Worm (Caenorhabditis elegans) whole organism, L3 larva: ENCODE results near the gene K10H10.6.
A peak's percentile ranks its signal among the peaks of the same experiment; 100 is the strongest.

Experiments
- aly-2 ChIP-seq: fragments of 150-350 bp; optimal IDR thresholded peaks from 2 replicates; lab custom pipeline; 2014; ENCODE audit warnings: missing biosample characterization, missing genetic modification characterization
- ama-1 ChIP-seq: fragments of 150-350 bp; optimal IDR thresholded peaks from 2 replicates; lab custom pipeline; 2018
- ceh-16 ChIP-seq: sonication (generic microtip); optimal IDR thresholded peaks from 2 replicates; lab custom pipeline; 2017; ENCODE audit warnings: missing biosample characterization, missing genetic modification characterization
- ceh-28 ChIP-seq: fragments of 150-350 bp; optimal IDR thresholded peaks from 2 replicates; lab custom pipeline; 2014; ENCODE audit warnings: missing biosample characterization, missing genetic modification reagents, missing genetic modification characterization
- ceh-82 ChIP-seq: fragments of 150-350 bp; optimal IDR thresholded peaks from 2 replicates; lab custom pipeline; 2014; ENCODE audit warnings: missing biosample characterization, missing genetic modification characterization
- ceh-9 ChIP-seq: sonication (generic microtip); optimal IDR thresholded peaks from 2 replicates; lab custom pipeline; 2018; ENCODE audit warnings: missing biosample characterization, missing genetic modification characterization
- daf-12 ChIP-seq: fragments of 150-350 bp; optimal IDR thresholded peaks from 2 replicates; lab custom pipeline; 2014; ENCODE audit warnings: missing biosample characterization, missing genetic modification reagents, missing genetic modification characterization
- egl-27 ChIP-seq: sonication (generic microtip); optimal IDR thresholded peaks from 4 replicates; lab custom pipeline; 2017; ENCODE audit warnings: missing biosample characterization, missing genetic modification reagents, missing genetic modification characterization
- egl-5 ChIP-seq: fragments of 150-350 bp; optimal IDR thresholded peaks from 2 replicates; lab custom pipeline; 2017; ENCODE audit warnings: missing biosample characterization, missing genetic modification reagents, missing genetic modification characterization, inconsistent platforms
- elt-2 ChIP-seq: sonication (generic microtip); optimal IDR thresholded peaks from 2 replicates; lab custom pipeline; 2016; ENCODE audit warnings: missing genetic modification reagents, mild to moderate bottlenecking, missing genetic modification characterization, missing compliant biosample characterization
- fkh-10 ChIP-seq: sonication (generic microtip); optimal IDR thresholded peaks from 2 replicates; lab custom pipeline; 2017; ENCODE audit warnings: missing biosample characterization, missing genetic modification reagents, missing genetic modification characterization
- fkh-2 ChIP-seq: fragments of 150-350 bp; optimal IDR thresholded peaks from 2 replicates; lab custom pipeline; 2014; ENCODE audit warnings: missing biosample characterization, missing genetic modification reagents, missing genetic modification characterization
- fos-1 ChIP-seq: fragments of 150-350 bp; optimal IDR thresholded peaks from 2 replicates; lab custom pipeline; 2014; ENCODE audit warnings: missing biosample characterization, missing genetic modification characterization
- hmg-11 ChIP-seq: sonication (generic microtip); optimal IDR thresholded peaks from 2 replicates; lab custom pipeline; 2016; ENCODE audit warnings: missing genetic modification characterization, missing compliant biosample characterization
- lin-15B ChIP-seq: fragments of 150-350 bp; optimal IDR thresholded peaks from 2 replicates; lab custom pipeline; 2014; ENCODE audit warnings: missing biosample characterization, missing genetic modification characterization
- lin-39 ChIP-seq: fragments of 150-350 bp; optimal IDR thresholded peaks from 2 replicates; lab custom pipeline; 2018; ENCODE audit warnings: missing biosample characterization, missing genetic modification reagents, missing genetic modification characterization
- mml-1 ChIP-seq: fragments of 150-350 bp; sonication (generic microtip); optimal IDR thresholded peaks from 3 replicates; lab custom pipeline; 2014; ENCODE audit warnings: missing biosample characterization, missing genetic modification characterization
- nhr-11 ChIP-seq: fragments of 150-350 bp; optimal IDR thresholded peaks from 2 replicates; lab custom pipeline; 2014; ENCODE audit warnings: missing biosample characterization, missing genetic modification characterization
- nhr-23 ChIP-seq: fragments of 150-350 bp; optimal IDR thresholded peaks from 2 replicates; lab custom pipeline; 2014; ENCODE audit warnings: missing biosample characterization, missing genetic modification reagents, missing genetic modification characterization
- nhr-237 ChIP-seq: fragments of 150-350 bp; optimal IDR thresholded peaks from 2 replicates; lab custom pipeline; 2014; ENCODE audit warnings: missing biosample characterization, missing genetic modification characterization
- nhr-28 ChIP-seq: fragments of 150-350 bp; optimal IDR thresholded peaks from 2 replicates; lab custom pipeline; 2014; ENCODE audit warnings: missing biosample characterization, missing genetic modification characterization
- nhr-43 ChIP-seq: sonication (generic microtip); optimal IDR thresholded peaks from 2 replicates; lab custom pipeline; 2016; ENCODE audit warnings: mild to moderate bottlenecking, missing genetic modification characterization, missing compliant biosample characterization; ENCODE audit not compliant: poor library complexity, severe bottlenecking
- nhr-67 ChIP-seq: fragments of 150-350 bp; optimal IDR thresholded peaks from 2 replicates; lab custom pipeline; 2014; ENCODE audit warnings: missing biosample characterization, missing genetic modification characterization
- nhr-76 ChIP-seq: fragments of 150-350 bp; sonication (generic microtip); optimal IDR thresholded peaks from 5 replicates; lab custom pipeline; 2014; ENCODE audit warnings: missing biosample characterization, missing genetic modification characterization
- nhr-77 ChIP-seq: fragments of 150-350 bp; optimal IDR thresholded peaks from 2 replicates; lab custom pipeline; 2014; ENCODE audit warnings: missing biosample characterization, missing genetic modification characterization
- pha-4 ChIP-seq: fragments of 150-350 bp; optimal IDR thresholded peaks from 2 replicates; lab custom pipeline; 2014; ENCODE audit warnings: missing biosample characterization, missing genetic modification reagents, missing genetic modification characterization
- sea-2 ChIP-seq: fragments of 150-350 bp; sonication (generic microtip); optimal IDR thresholded peaks from 4 replicates; lab custom pipeline; 2014; ENCODE audit warnings: missing biosample characterization, missing genetic modification reagents, missing genetic modification characterization
- skn-1 ChIP-seq: fragments of 150-350 bp; optimal IDR thresholded peaks from 2 replicates; lab custom pipeline; 2014; ENCODE audit warnings: missing biosample characterization, missing genetic modification characterization
- snpc-4 ChIP-seq: fragments of 150-350 bp; optimal IDR thresholded peaks from 2 replicates; lab custom pipeline; 2014; ENCODE audit warnings: missing biosample characterization, missing genetic modification characterization
- tbx-2 ChIP-seq: sonication (generic microtip); optimal IDR thresholded peaks from 2 replicates; lab custom pipeline; 2016; ENCODE audit warnings: mild to moderate bottlenecking, missing genetic modification characterization, missing compliant biosample characterization
- unc-39 ChIP-seq: sonication (generic microtip); optimal IDR thresholded peaks from 4 replicates; lab custom pipeline; 2017; ENCODE audit warnings: missing biosample characterization, missing genetic modification characterization
- unc-62 ChIP-seq: fragments of 150-350 bp; sonication (generic microtip); optimal IDR thresholded peaks from 4 replicates; lab custom pipeline; 2014; ENCODE audit warnings: missing biosample characterization, missing genetic modification reagents, missing genetic modification characterization
- zag-1 ChIP-seq: fragments of 150-350 bp; optimal IDR thresholded peaks from 2 replicates; lab custom pipeline; 2014; ENCODE audit warnings: missing biosample characterization, missing genetic modification characterization
- ztf-11 ChIP-seq: fragments of 150-350 bp; optimal IDR thresholded peaks from 2 replicates; lab custom pipeline; 2014; ENCODE audit warnings: missing biosample characterization, missing genetic modification characterization

Gene K10H10.6

ce11 chrII:14502997-14503396 is at the start of gene K10H10.6:
K10H10.6 (plus strand) TSS chrII:14503297.
- no peak for TF ChIP-seq mml-1 (tag; lab: Kevin White, UChicago)
- TF ChIP-seq aly-2 = no peak
- no peak for TF ChIP-seq nhr-237 (tag; lab: Kevin White, UChicago)
- TF ChIP-seq unc-62 (GFP tag; lab: Kevin White, UChicago) = no peak
- TF ChIP-seq nhr-67 = no peak

- TF ChIP-seq ama-1 (lab: Kevin White, UChicago) (no peak), sea-2 (GFP tag; lab: Kevin White, UChicago) (no peak), nhr-28 (tag; lab: Kevin White, UChicago) (no peak), fkh-10 (GFP tag; lab: Kevin White, UChicago) (no peak), ceh-16 (tag; lab: Kevin White, UChicago) (no peak), fkh-2 (tag; lab: Kevin White, UChicago) (no peak), ceh-28 (tag; lab: Kevin White, UChicago) (no peak), daf-12 (tag; lab: Kevin White, UChicago) (no peak), ceh-9 (tag; lab: Kevin White, UChicago) (no peak), nhr-23 (no peak), aly-2 (no peak), lin-39 (tag; lab: Kevin White, UChicago) (no peak)
Measured at ce11 chrII:14455332-14455731, 47.8 kb upstream of the K10H10.6 start, which contains the start of gene dmsr-6. dmsr-6 (plus strand) TSS chrII:14455632.

ce11 chrII:14470020-14470419 is 33.1 kb upstream of the K10H10.6 start:
- TF ChIP-seq fos-1 (tag; lab: Kevin White, UChicago) (no peak), nhr-237 (tag; lab: Kevin White, UChicago) (no peak), ceh-82 (tag; lab: Kevin White, UChicago) (no peak), lin-15B (tag; lab: Kevin White, UChicago) (no peak), tbx-2 (tag; lab: Kevin White, UChicago) (no peak), pha-4 (no peak), nhr-67 (no peak), zag-1 (no peak), snpc-4 (tag; lab: Kevin White, UChicago) (no peak), mml-1 (tag; lab: Kevin White, UChicago) (no peak)
- TF ChIP-seq, all 47 proteins: peak for 0

- TF ChIP-seq egl-27 (tag; lab: Kevin White, UChicago) = no peak
- no peak for TF ChIP-seq nhr-237 (tag; lab: Kevin White, UChicago)
- peak; percentile 21 for TF ChIP-seq nhr-43
- TF ChIP-seq nhr-76 (tag; lab: Kevin White, UChicago) = no peak
- peak; percentile 17 for TF ChIP-seq hmg-11 (tag; lab: Kevin White, UChicago)
- TF ChIP-seq ceh-16 (tag; lab: Kevin White, UChicago) = no peak
- no peak for TF ChIP-seq nhr-11 (tag; lab: Kevin White, UChicago)
- peak; percentile 1 for TF ChIP-seq elt-2
- no peak for TF ChIP-seq nhr-77 (tag; lab: Kevin White, UChicago)
- peak; percentile 50 for TF ChIP-seq pha-4
Measured at ce11 chrII:14474700-14475099, 28.4 kb upstream of the K10H10.6 start.

ce11 chrII:14479583-14480245 is 23.4 kb upstream of the K10H10.6 start, which contains the start of gene C13B4.1:
C13B4.1 (minus strand) TSS chrII:14479633.
- TF ChIP-seq unc-62 (GFP tag; lab: Kevin White, UChicago) = no peak
- no peak for TF ChIP-seq egl-5 (tag; lab: Kevin White, UChicago)
- no peak for TF ChIP-seq daf-12 (tag; lab: Kevin White, UChicago)
- TF ChIP-seq egl-27 (tag; lab: Kevin White, UChicago) = no peak
- TF ChIP-seq ceh-82 (tag; lab: Kevin White, UChicago) = no peak
- TF ChIP-seq skn-1 (tag; lab: Kevin White, UChicago) = no peak
- no peak for TF ChIP-seq fkh-10 (GFP tag; lab: Kevin White, UChicago)
- TF ChIP-seq ztf-11 (tag; lab: Kevin White, UChicago) = no peak
- TF ChIP-seq nhr-76 (tag; lab: Kevin White, UChicago) = no peak
- TF ChIP-seq unc-39 (tag; lab: Kevin White, UChicago) = no peak
